Worm (Caenorhabditis elegans) whole organism, L1 larva: ENCODE data around the gene cyp-34A10.

Experiments
- C04F5.9 ChIP-seq: sonication (generic microtip); optimal IDR thresholded peaks from 2 replicates; lab custom pipeline; 2016; ENCODE audit warnings: missing genetic modification characterization, missing compliant biosample characterization
- C16A3.4 ChIP-seq: fragments of 150-350 bp; optimal IDR thresholded peaks from 2 replicates; lab custom pipeline; 2014; ENCODE audit warnings: missing biosample characterization, missing genetic modification characterization
- F16B12.6 ChIP-seq: fragments of 150-350 bp; optimal IDR thresholded peaks from 2 replicates; lab custom pipeline; 2014; ENCODE audit warnings: missing biosample characterization, missing genetic modification characterization
- Y116A8C.19 ChIP-seq: sonication (generic microtip); optimal IDR thresholded peaks from 2 replicates; lab custom pipeline; 2016; ENCODE audit warnings: missing compliant biosample characterization, missing genetic modification characterization, borderline replicate concordance
- aly-2 ChIP-seq: fragments of 150-350 bp; optimal IDR thresholded peaks from 2 replicates; lab custom pipeline; 2014; ENCODE audit warnings: missing biosample characterization, missing genetic modification characterization
- ceh-88 ChIP-seq: fragments of 200-800 bp; sonication (Bioruptor generic); IDR thresholded peaks from 2 replicates; pipeline ENCODE4 v1.3.6; 2022; ENCODE audit warnings: missing genetic modification characterization, missing compliant biosample characterization
- ces-1 ChIP-seq: fragments of 150-350 bp; optimal IDR thresholded peaks from 2 replicates; lab custom pipeline; 2014; ENCODE audit warnings: missing biosample characterization, missing genetic modification reagents, missing genetic modification characterization
- dpl-1 ChIP-seq, 3 experiments: fragments of 150-350 bp in 2 of 3; sonication (generic microtip) in 1 of 3; optimal IDR thresholded peaks; 2 replicates each; lab custom pipeline; 2014 to 2017; ENCODE audit warnings: missing biosample characterization in 3 of 3, missing genetic modification characterization in 3 of 3, missing genetic modification reagents in 3 of 3
- dsc-1 ChIP-seq: sonication (generic microtip); optimal IDR thresholded peaks from 2 replicates; lab custom pipeline; 2016; ENCODE audit warnings: mild to moderate bottlenecking, missing genetic modification characterization, missing compliant biosample characterization
- efl-1 ChIP-seq, 4 experiments: fragments of 150-350 bp; optimal IDR thresholded peaks in 3 of 4; peaks in 1 of 4; 1 replicate in 1 of 4; 2 replicates in 3 of 4; lab custom pipeline; 2014; ENCODE audit warnings: missing biosample characterization in 2 of 4, missing genetic modification characterization in 2 of 4, missing genetic modification reagents in 2 of 4
- efl-3 ChIP-seq: fragments of 200-800 bp; sonication (Bioruptor generic); optimal IDR thresholded peaks from 2 replicates; lab custom pipeline; 2018; ENCODE audit warnings: mild to moderate bottlenecking, missing genetic modification characterization, missing compliant biosample characterization
- elt-3 ChIP-seq, 6 experiments: fragments of 150-350 bp in 1 of 6; sonication (generic microtip); optimal IDR thresholded peaks; 2 replicates each; lab custom pipeline; 2017 to 2018; ENCODE audit warnings: missing biosample characterization in 6 of 6, missing genetic modification characterization in 6 of 6, inconsistent platforms in 1 of 6
- fkh-10 ChIP-seq: sonication (generic microtip); optimal IDR thresholded peaks from 2 replicates; lab custom pipeline; 2017; ENCODE audit warnings: missing biosample characterization, missing genetic modification reagents, missing genetic modification characterization
- fkh-4 ChIP-seq: sonication (generic microtip); optimal IDR thresholded peaks from 2 replicates; lab custom pipeline; 2016; ENCODE audit warnings: missing compliant biosample characterization, missing genetic modification characterization, borderline replicate concordance
- fos-1 ChIP-seq: fragments of 150-350 bp; optimal IDR thresholded peaks from 2 replicates; lab custom pipeline; 2014; ENCODE audit warnings: missing biosample characterization, missing genetic modification characterization
- grh-1 ChIP-seq: fragments of 200-800 bp; sonication (Bioruptor generic); IDR thresholded peaks from 2 replicates; pipeline ENCODE4 v1.3.6; 2022; ENCODE audit warnings: missing genetic modification reagents, missing genetic modification characterization, missing compliant biosample characterization
- hpl-2 ChIP-seq: fragments of 150-350 bp; optimal IDR thresholded peaks from 2 replicates; lab custom pipeline; 2014; ENCODE audit warnings: missing biosample characterization, missing genetic modification reagents, missing genetic modification characterization
- irx-1 ChIP-seq: sonication (generic microtip); optimal IDR thresholded peaks from 2 replicates; lab custom pipeline; 2016; ENCODE audit warnings: missing genetic modification characterization, missing compliant biosample characterization
- jun-1 ChIP-seq: fragments of 150-350 bp; optimal IDR thresholded peaks from 2 replicates; lab custom pipeline; 2014; ENCODE audit warnings: missing biosample characterization, missing genetic modification reagents, missing genetic modification characterization
- lin-14 ChIP-seq: fragments of 200-800 bp; sonication (Bioruptor generic); optimal IDR thresholded peaks from 2 replicates; lab custom pipeline; 2018; ENCODE audit warnings: mild to moderate bottlenecking, missing genetic modification characterization, moderate library complexity, missing compliant biosample characterization
- lin-35 ChIP-seq, 2 experiments: fragments of 150-350 bp; optimal IDR thresholded peaks; 2 replicates each; lab custom pipeline; 2014; ENCODE audit warnings: missing biosample characterization in 2 of 2, missing genetic modification characterization in 2 of 2, missing genetic modification reagents in 2 of 2
- lir-3 ChIP-seq: sonication (generic microtip); optimal IDR thresholded peaks from 2 replicates; lab custom pipeline; 2016; ENCODE audit warnings: mild to moderate bottlenecking, missing genetic modification characterization, moderate library complexity, missing compliant biosample characterization; ENCODE audit not compliant: poor library complexity
- lsy-2 ChIP-seq, 2 experiments: fragments of 150-350 bp; optimal IDR thresholded peaks; 2 replicates each; lab custom pipeline; 2014; ENCODE audit warnings: missing biosample characterization in 2 of 2, missing genetic modification characterization in 2 of 2
- mab-9 ChIP-seq: fragments of 200-800 bp; sonication (Bioruptor generic); IDR thresholded peaks from 2 replicates; pipeline ENCODE4 v1.3.6; 2022; ENCODE audit warnings: missing genetic modification reagents, missing genetic modification characterization, missing compliant biosample characterization
- mdl-1 ChIP-seq, 2 experiments: fragments of 150-350 bp; optimal IDR thresholded peaks; 2 replicates each; lab custom pipeline; 2014 to 2017; ENCODE audit warnings: missing biosample characterization in 2 of 2, missing genetic modification characterization in 2 of 2, inconsistent platforms in 1 of 2
- mep-1 ChIP-seq: fragments of 150-350 bp; optimal IDR thresholded peaks from 2 replicates; lab custom pipeline; 2014; ENCODE audit warnings: missing biosample characterization, missing genetic modification characterization
- nhr-19 ChIP-seq: fragments of 200-800 bp; sonication (Bioruptor generic); conservative IDR thresholded peaks from 2 replicates; pipeline ENCODE4 v1.3.6; 2022; ENCODE audit warnings: missing genetic modification characterization, missing compliant biosample characterization
- nhr-20 ChIP-seq: sonication (generic microtip); optimal IDR thresholded peaks from 2 replicates; lab custom pipeline; 2016; ENCODE audit warnings: mild to moderate bottlenecking, missing genetic modification characterization, missing compliant biosample characterization
- nhr-237 ChIP-seq: fragments of 150-350 bp; optimal IDR thresholded peaks from 2 replicates; lab custom pipeline; 2014; ENCODE audit warnings: missing biosample characterization, missing genetic modification characterization
- nhr-28 ChIP-seq: fragments of 150-350 bp; optimal IDR thresholded peaks from 2 replicates; lab custom pipeline; 2014; ENCODE audit warnings: missing biosample characterization, missing genetic modification characterization
- nhr-47 ChIP-seq: sonication (generic microtip); optimal IDR thresholded peaks from 2 replicates; lab custom pipeline; 2016; ENCODE audit warnings: mild to moderate bottlenecking, missing genetic modification characterization, moderate library complexity, missing compliant biosample characterization
- nhr-71 ChIP-seq: sonication (generic microtip); optimal IDR thresholded peaks from 2 replicates; lab custom pipeline; 2016; ENCODE audit warnings: mild to moderate bottlenecking, missing genetic modification characterization, moderate library complexity, missing compliant biosample characterization
- nhr-76 ChIP-seq: sonication (generic microtip); optimal IDR thresholded peaks from 2 replicates; lab custom pipeline; 2017; ENCODE audit warnings: missing biosample characterization, missing genetic modification characterization
- nhr-77 ChIP-seq: fragments of 150-350 bp; optimal IDR thresholded peaks from 2 replicates; lab custom pipeline; 2014; ENCODE audit warnings: missing biosample characterization, missing genetic modification characterization
- nhr-85 ChIP-seq: sonication (generic microtip); peaks from one replicate; lab custom pipeline; 2016; ENCODE audit warnings: missing genetic modification characterization, inconsistent platforms, missing compliant biosample characterization
- nhr-90 ChIP-seq: sonication (generic microtip); optimal IDR thresholded peaks from 2 replicates; lab custom pipeline; 2016; ENCODE audit warnings: mild to moderate bottlenecking, missing genetic modification characterization, missing compliant biosample characterization; ENCODE audit not compliant: poor library complexity
- pag-3 ChIP-seq: sonication (generic microtip); optimal IDR thresholded peaks from 2 replicates; lab custom pipeline; 2017; ENCODE audit warnings: missing genetic modification characterization, mild to moderate bottlenecking, missing compliant biosample characterization, antibody characterized with exemption, borderline replicate concordance; ENCODE audit not compliant: insufficient read depth
- pqm-1 ChIP-seq: sonication (generic microtip); optimal IDR thresholded peaks from 3 replicates; lab custom pipeline; 2017; ENCODE audit warnings: missing biosample characterization, missing genetic modification characterization
- skn-1 ChIP-seq: fragments of 150-350 bp; optimal IDR thresholded peaks from 2 replicates; lab custom pipeline; 2014; ENCODE audit warnings: missing biosample characterization, missing genetic modification characterization
- snu-23 ChIP-seq: sonication (generic microtip); optimal IDR thresholded peaks from 2 replicates; lab custom pipeline; 2016; ENCODE audit warnings: missing genetic modification characterization, missing compliant biosample characterization
- sox-4 ChIP-seq: sonication (generic microtip); optimal IDR thresholded peaks from 2 replicates; lab custom pipeline; 2016; ENCODE audit warnings: missing genetic modification characterization, missing compliant biosample characterization
- sptf-1 ChIP-seq: fragments of 150-350 bp; optimal IDR thresholded peaks from 2 replicates; lab custom pipeline; 2014; ENCODE audit warnings: missing biosample characterization, missing genetic modification characterization
- sup-37 ChIP-seq: fragments of 200-800 bp; sonication (Bioruptor generic); optimal IDR thresholded peaks from 2 replicates; lab custom pipeline; 2018; ENCODE audit warnings: mild to moderate bottlenecking, missing genetic modification characterization, missing compliant biosample characterization
- tbx-2 ChIP-seq: sonication (generic microtip); optimal IDR thresholded peaks from 2 replicates; lab custom pipeline; 2016; ENCODE audit warnings: missing genetic modification characterization, missing compliant biosample characterization
- zag-1 ChIP-seq: fragments of 150-350 bp; optimal IDR thresholded peaks from 2 replicates; lab custom pipeline; 2014; ENCODE audit warnings: missing biosample characterization, missing genetic modification characterization
- zip-4 ChIP-seq: fragments of 200-800 bp; sonication (Bioruptor generic); optimal IDR thresholded peaks from 2 replicates; lab custom pipeline; 2018; ENCODE audit warnings: mild to moderate bottlenecking, missing genetic modification characterization, moderate library complexity, missing compliant biosample characterization
- ztf-11 ChIP-seq, 2 experiments: sonication (generic microtip); optimal IDR thresholded peaks; 2 replicates each; lab custom pipeline; 2016 to 2017; ENCODE audit warnings: missing genetic modification characterization in 2 of 2, missing biosample characterization in 1 of 2, missing compliant biosample characterization in 1 of 2
- ztf-4 ChIP-seq: fragments of 150-350 bp; optimal IDR thresholded peaks from 2 replicates; lab custom pipeline; 2014; ENCODE audit warnings: missing biosample characterization, missing genetic modification characterization

The cyp-34A10 gene

DNA sequence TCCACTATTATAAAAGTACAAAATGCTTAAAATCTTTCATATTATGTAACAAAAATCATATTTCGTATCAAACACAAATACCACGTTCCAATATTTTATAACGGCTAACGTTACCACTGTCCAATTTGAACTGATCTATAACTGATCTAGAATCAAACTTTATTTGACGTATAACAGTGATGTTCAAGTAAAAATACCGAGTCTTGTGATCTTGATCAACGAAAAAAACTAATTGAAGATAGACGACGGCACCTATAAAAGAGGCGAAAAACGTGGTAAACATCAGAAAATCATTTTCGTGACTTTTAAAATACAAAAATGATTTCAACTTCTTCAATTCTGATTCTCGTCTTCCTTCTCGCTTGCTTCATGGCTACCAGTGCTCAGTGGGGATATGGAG lies 14.8 kb upstream of the cyp-34A10 start, which contains the start of gene nlp-28:
TSS of gene nlp-28 (plus strand) at position 285 of the 400 bp plus-strand sequence.
- TF ChIP-seq lin-14 (GFP tag; lab: Kevin White, UChicago) (peak; percentile 41), Y116A8C.19 (no peak), nhr-71 (tag; lab: Kevin White, UChicago) (peak; percentile 31), nhr-85 (peak; percentile 77), lin-35 (GFP tag; optimal IDR thresholded peaks at IDR 0.05; lab: Kevin White, UChicago) (peak in 1 of 2 experiments; percentile 0), nhr-19 (GFP tag; lab: Robert Waterston, UW) (0 out of 2 replicates have a peak, but pooled peaks have one; percentile 4), elt-3 (tag; optimal IDR thresholded peaks at IDR 0.05; lab: Kevin White, UChicago) (peak in 1 of 6 experiments; percentile 53), tbx-2 (peak; percentile 17), snu-23 (GFP tag; lab: Kevin White, UChicago) (peak; percentile 19), C16A3.4 (tag; lab: Kevin White, UChicago) (no peak), nhr-20 (tag; lab: Kevin White, UChicago) (peak; percentile 54), ces-1 (no peak), efl-1 (optimal IDR thresholded peaks at IDR 0.05; lab: Kevin White, UChicago) (no peak), efl-1 (GFP tag; optimal IDR thresholded peaks at IDR 0.05 in 1 of 2; lab: Kevin White, UChicago) (peak in 1 of 2 experiments; percentile 55), nhr-47 (tag; lab: Kevin White, UChicago) (no peak)

- TF ChIP-seq nhr-71 (tag; lab: Kevin White, UChicago) (peak; percentile 20), ceh-88 (no peak), sox-4 (no peak), efl-1 (optimal IDR thresholded peaks at IDR 0.05; lab: Kevin White, UChicago) (no peak), efl-1 (GFP tag; optimal IDR thresholded peaks at IDR 0.05 in 1 of 2; lab: Kevin White, UChicago) (peak in 1 of 2 experiments; percentile 23), skn-1 (no peak), nhr-19 (GFP tag; lab: Robert Waterston, UW) (no peak), lsy-2 (tag; optimal IDR thresholded peaks at IDR 0.05; lab: Kevin White, UChicago) (no peak), nhr-77 (tag; lab: Kevin White, UChicago) (no peak), pqm-1 (no peak), zip-4 (GFP tag; lab: Kevin White, UChicago) (no peak), ztf-11 (tag; optimal IDR thresholded peaks at IDR 0.05; lab: Kevin White, UChicago) (no peak), elt-3 (tag; optimal IDR thresholded peaks at IDR 0.05; lab: Kevin White, UChicago) (peak in 1 of 6 experiments; percentile 19), fos-1 (tag; lab: Kevin White, UChicago) (no peak), jun-1 (no peak), Y116A8C.19 (no peak), hpl-2 (no peak), dsc-1 (tag; lab: Kevin White, UChicago) (no peak), nhr-76 (tag; lab: Kevin White, UChicago) (no peak), mab-9 (GFP tag; lab: Robert Waterston, UW) (no peak), grh-1 (GFP tag; lab: Robert Waterston, UW) (no peak), nhr-90 (tag; lab: Kevin White, UChicago) (no peak), lir-3 (tag; lab: Kevin White, UChicago) (no peak), ces-1 (no peak), C04F5.9 (tag; lab: Kevin White, UChicago) (no peak), irx-1 (tag; lab: Kevin White, UChicago) (no peak), nhr-28 (tag; lab: Kevin White, UChicago) (no peak), F16B12.6 (no peak), aly-2 (no peak), nhr-20 (tag; lab: Kevin White, UChicago) (peak; percentile 42), sptf-1 (tag; lab: Kevin White, UChicago) (no peak), sup-37 (no peak), mep-1 (tag; lab: Kevin White, UChicago) (no peak), pag-3 (no peak), fkh-10 (GFP tag; lab: Kevin White, UChicago) (no peak), fkh-4 (tag; lab: Kevin White, UChicago) (no peak), ztf-4 (no peak), zag-1 (no peak), lin-14 (GFP tag; lab: Kevin White, UChicago) (peak; percentile 42), nhr-47 (tag; lab: Kevin White, UChicago) (no peak), nhr-85 (peak; percentile 88), mdl-1 (tag; optimal IDR thresholded peaks at IDR 0.05; lab: Kevin White, UChicago) (no peak), nhr-237 (tag; lab: Kevin White, UChicago) (no peak), efl-3 (GFP tag; lab: Kevin White, UChicago) (no peak), dpl-1 (GFP tag; optimal IDR thresholded peaks at IDR 0.05; lab: Kevin White, UChicago) (no peak)
Observed at ce11 chrV:3985104-3985503, 12.3 kb upstream of the cyp-34A10 start.
